Worm (Caenorhabditis elegans) whole organism, L3 larva: ENCODE results near the gene F21G4.5.

Experiments used
- aly-2 ChIP-seq: fragments of 150-350 bp; optimal IDR thresholded peaks from 2 replicates; lab custom pipeline; 2014; ENCODE audit warnings: missing biosample characterization, missing genetic modification characterization
- ama-1 ChIP-seq: fragments of 150-350 bp; optimal IDR thresholded peaks from 2 replicates; lab custom pipeline; 2018
- ceh-16 ChIP-seq: sonication (generic microtip); optimal IDR thresholded peaks from 2 replicates; lab custom pipeline; 2017; ENCODE audit warnings: missing biosample characterization, missing genetic modification characterization
- elt-3 ChIP-seq, 3 experiments: fragments of 150-350 bp in 1 of 3; sonication (generic microtip) in 2 of 3; optimal IDR thresholded peaks; 2 replicates in 2 of 3; 4 replicates in 1 of 3; lab custom pipeline; 2014 to 2017; ENCODE audit warnings: missing biosample characterization in 3 of 3, missing genetic modification characterization in 3 of 3
- fkh-10 ChIP-seq: sonication (generic microtip); optimal IDR thresholded peaks from 2 replicates; lab custom pipeline; 2017; ENCODE audit warnings: missing biosample characterization, missing genetic modification reagents, missing genetic modification characterization
- fos-1 ChIP-seq: fragments of 150-350 bp; optimal IDR thresholded peaks from 2 replicates; lab custom pipeline; 2014; ENCODE audit warnings: missing biosample characterization, missing genetic modification characterization
- nhr-12 ChIP-seq: fragments of 150-350 bp; optimal IDR thresholded peaks from 2 replicates; lab custom pipeline; 2014; ENCODE audit warnings: missing biosample characterization, missing genetic modification characterization
- nhr-237 ChIP-seq: fragments of 150-350 bp; optimal IDR thresholded peaks from 2 replicates; lab custom pipeline; 2014; ENCODE audit warnings: missing biosample characterization, missing genetic modification characterization
- nhr-76 ChIP-seq: fragments of 150-350 bp; sonication (generic microtip); optimal IDR thresholded peaks from 5 replicates; lab custom pipeline; 2014; ENCODE audit warnings: missing biosample characterization, missing genetic modification characterization
- pha-4 ChIP-seq: fragments of 150-350 bp; optimal IDR thresholded peaks from 2 replicates; lab custom pipeline; 2014; ENCODE audit warnings: missing biosample characterization, missing genetic modification reagents, missing genetic modification characterization
- pqm-1 ChIP-seq: fragments of 150-350 bp; optimal IDR thresholded peaks from 2 replicates; lab custom pipeline; 2017; ENCODE audit warnings: missing biosample characterization, missing genetic modification characterization, inconsistent platforms
- zag-1 ChIP-seq: fragments of 150-350 bp; optimal IDR thresholded peaks from 2 replicates; lab custom pipeline; 2014; ENCODE audit warnings: missing biosample characterization, missing genetic modification characterization

DNA sequence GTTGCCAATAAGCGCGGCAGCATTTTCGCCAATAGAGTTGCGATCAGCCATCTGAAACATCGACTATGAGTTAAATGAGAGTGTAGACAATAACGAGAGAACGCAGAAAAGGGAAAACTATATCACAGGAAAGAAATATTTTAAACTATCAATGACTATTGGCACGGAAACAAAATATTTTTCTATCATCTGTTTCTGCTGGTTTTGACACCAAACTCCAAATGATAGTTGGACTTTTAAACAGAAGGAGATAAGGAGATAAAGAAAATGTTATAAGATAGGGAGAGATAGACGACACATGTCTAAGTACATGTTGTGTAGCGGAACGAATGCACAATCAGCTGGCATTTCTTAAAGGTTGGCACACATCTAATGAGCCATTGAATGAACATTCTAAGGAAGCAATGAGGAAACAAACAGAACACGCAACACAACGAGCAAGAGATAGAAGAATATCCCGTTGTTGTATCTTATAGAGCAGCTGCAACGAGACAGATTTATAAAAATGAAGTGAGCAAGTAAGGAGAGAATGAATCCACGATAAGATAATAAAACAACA is 48.6 kb downstream of the F21G4.5 start, which contains the start of gene cysl-1:
- TF ChIP-seq zag-1 (tag; lab: Kevin White, UChicago) = no peak
- no peak for TF ChIP-seq pha-4 (tag; lab: Kevin White, UChicago)
- no peak for TF ChIP-seq ama-1 (lab: Kevin White, UChicago)
- no peak for TF ChIP-seq nhr-12 (tag; lab: Kevin White, UChicago)
- no peak for TF ChIP-seq fos-1 (tag; lab: Kevin White, UChicago)
- no peak for TF ChIP-seq ceh-16 (tag; lab: Kevin White, UChicago)
- no peak for TF ChIP-seq elt-3 (tag; optimal IDR thresholded peaks at IDR 0.05; lab: Kevin White, UChicago)
- no peak for TF ChIP-seq nhr-237
- TF ChIP-seq aly-2 = no peak
- TF ChIP-seq pqm-1 = no peak
- TF ChIP-seq nhr-76 (tag; lab: Kevin White, UChicago) = no peak
- no peak for TF ChIP-seq fkh-10
